Worm (Caenorhabditis elegans) whole organism, L1 larva: ENCODE results near the gene dpy-23.

ENCODE experiments used
- C16A3.4 ChIP-seq: fragments of 150-350 bp; optimal IDR thresholded peaks from 2 replicates; lab custom pipeline; 2014; ENCODE audit warnings: missing biosample characterization, missing genetic modification characterization
- aly-2 ChIP-seq: fragments of 150-350 bp; optimal IDR thresholded peaks from 2 replicates; lab custom pipeline; 2014; ENCODE audit warnings: missing biosample characterization, missing genetic modification characterization
- blmp-1 ChIP-seq: fragments of 150-350 bp; optimal IDR thresholded peaks from 2 replicates; lab custom pipeline; 2014; ENCODE audit warnings: missing biosample characterization, missing genetic modification characterization
- dsc-1 ChIP-seq: sonication (generic microtip); optimal IDR thresholded peaks from 2 replicates; lab custom pipeline; 2016; ENCODE audit warnings: mild to moderate bottlenecking, missing genetic modification characterization, missing compliant biosample characterization
- efl-1 ChIP-seq, 4 experiments: fragments of 150-350 bp; optimal IDR thresholded peaks in 3 of 4; peaks in 1 of 4; 1 replicate in 1 of 4; 2 replicates in 3 of 4; lab custom pipeline; 2014; ENCODE audit warnings: missing biosample characterization in 2 of 4, missing genetic modification characterization in 2 of 4, missing genetic modification reagents in 2 of 4
- egl-27 ChIP-seq, 2 experiments: fragments of 150-350 bp in 1 of 2; sonication (generic microtip); optimal IDR thresholded peaks; 3 replicates each; lab custom pipeline; 2017 to 2018; ENCODE audit warnings: missing biosample characterization in 2 of 2, missing genetic modification characterization in 2 of 2, missing genetic modification reagents in 2 of 2
- ets-5 ChIP-seq: fragments of 200-800 bp; sonication (Bioruptor generic); IDR thresholded peaks from 2 replicates; pipeline ENCODE4 v1.3.6; 2022; ENCODE audit warnings: missing genetic modification characterization, missing compliant biosample characterization
- fkh-10 ChIP-seq: sonication (generic microtip); optimal IDR thresholded peaks from 2 replicates; lab custom pipeline; 2017; ENCODE audit warnings: missing biosample characterization, missing genetic modification reagents, missing genetic modification characterization
- hpl-2 ChIP-seq: fragments of 150-350 bp; optimal IDR thresholded peaks from 2 replicates; lab custom pipeline; 2014; ENCODE audit warnings: missing biosample characterization, missing genetic modification reagents, missing genetic modification characterization
- lin-13 ChIP-seq: fragments of 150-350 bp; optimal IDR thresholded peaks from 2 replicates; lab custom pipeline; 2014; ENCODE audit warnings: missing biosample characterization, missing genetic modification reagents, missing genetic modification characterization
- lin-14 ChIP-seq: fragments of 200-800 bp; sonication (Bioruptor generic); optimal IDR thresholded peaks from 2 replicates; lab custom pipeline; 2018; ENCODE audit warnings: mild to moderate bottlenecking, missing genetic modification characterization, moderate library complexity, missing compliant biosample characterization
- lin-35 ChIP-seq, 2 experiments: fragments of 150-350 bp; optimal IDR thresholded peaks; 2 replicates each; lab custom pipeline; 2014; ENCODE audit warnings: missing biosample characterization in 2 of 2, missing genetic modification characterization in 2 of 2, missing genetic modification reagents in 2 of 2
- mdl-1 ChIP-seq, 2 experiments: fragments of 150-350 bp; optimal IDR thresholded peaks; 2 replicates each; lab custom pipeline; 2014 to 2017; ENCODE audit warnings: missing biosample characterization in 2 of 2, missing genetic modification characterization in 2 of 2, inconsistent platforms in 1 of 2
- nhr-19 ChIP-seq: fragments of 200-800 bp; sonication (Bioruptor generic); conservative IDR thresholded peaks from 2 replicates; pipeline ENCODE4 v1.3.6; 2022; ENCODE audit warnings: missing genetic modification characterization, missing compliant biosample characterization
- nhr-71 ChIP-seq: sonication (generic microtip); optimal IDR thresholded peaks from 2 replicates; lab custom pipeline; 2016; ENCODE audit warnings: mild to moderate bottlenecking, missing genetic modification characterization, moderate library complexity, missing compliant biosample characterization
- nhr-90 ChIP-seq: sonication (generic microtip); optimal IDR thresholded peaks from 2 replicates; lab custom pipeline; 2016; ENCODE audit warnings: mild to moderate bottlenecking, missing genetic modification characterization, missing compliant biosample characterization; ENCODE audit not compliant: poor library complexity
- snpc-4 ChIP-seq: fragments of 150-350 bp; optimal IDR thresholded peaks from 2 replicates; lab custom pipeline; 2014; ENCODE audit warnings: missing biosample characterization, missing genetic modification characterization
- unc-130 ChIP-seq: fragments of 150-350 bp; optimal IDR thresholded peaks from 2 replicates; lab custom pipeline; 2017; ENCODE audit warnings: missing biosample characterization, missing genetic modification characterization, inconsistent platforms
- vab-15 ChIP-seq: sonication (generic microtip); optimal IDR thresholded peaks from 2 replicates; lab custom pipeline; 2017; ENCODE audit warnings: missing genotype, mild to moderate bottlenecking, missing genetic modification characterization, missing compliant biosample characterization
- zip-4 ChIP-seq: fragments of 200-800 bp; sonication (Bioruptor generic); optimal IDR thresholded peaks from 2 replicates; lab custom pipeline; 2018; ENCODE audit warnings: mild to moderate bottlenecking, missing genetic modification characterization, moderate library complexity, missing compliant biosample characterization

dpy-23 gene

ce11 chrX:4435396-4435795 lies 46.2 kb downstream of the dpy-23 start:
- no peak for TF ChIP-seq unc-130
- no peak for TF ChIP-seq nhr-19 (GFP tag; lab: Robert Waterston, UW)
- no peak for TF ChIP-seq nhr-71
- no peak for TF ChIP-seq hpl-2
- TF ChIP-seq zip-4: no peak
- TF ChIP-seq snpc-4 (tag; lab: Kevin White, UChicago): no peak
- TF ChIP-seq mdl-1 (tag; optimal IDR thresholded peaks at IDR 0.05; lab: Kevin White, UChicago): no peak
- TF ChIP-seq lin-14: peak; percentile 10
- TF ChIP-seq ets-5 (GFP tag; lab: Robert Waterston, UW): no peak
- TF ChIP-seq, all 84 proteins: peak for 1

- no peak for TF ChIP-seq aly-2 (tag; lab: Kevin White, UChicago)
- no peak for TF ChIP-seq vab-15 (tag; lab: Kevin White, UChicago)
- peak; percentile 7 for TF ChIP-seq dsc-1 (tag; lab: Kevin White, UChicago)
- no peak for TF ChIP-seq egl-27 (tag; optimal IDR thresholded peaks at IDR 0.05; lab: Kevin White, UChicago)
- TF ChIP-seq lin-14: peak; percentile 4
Observed at ce11 chrX:4437555-4437954, 48.4 kb downstream of the dpy-23 start, which contains the start of gene cest-26. cest-26 (minus strand) TSS chrX:4437655.

- TF ChIP-seq C16A3.4 (tag; lab: Kevin White, UChicago) (no peak), zip-4 (no peak), nhr-90 (tag; lab: Kevin White, UChicago) (no peak), fkh-10 (GFP tag; lab: Kevin White, UChicago) (no peak), lin-35 (GFP tag; optimal IDR thresholded peaks at IDR 0.05; lab: Kevin White, UChicago) (no peak), efl-1 (optimal IDR thresholded peaks at IDR 0.05; lab: Kevin White, UChicago) (no peak), efl-1 (GFP tag; optimal IDR thresholded peaks at IDR 0.05 in 1 of 2; lab: Kevin White, UChicago) (no peak), ets-5 (GFP tag; lab: Robert Waterston, UW) (no peak), blmp-1 (tag; lab: Kevin White, UChicago) (no peak), lin-13 (GFP tag; lab: Kevin White, UChicago) (no peak)
Observed at ce11 chrX:4438823-4439222, 49.7 kb downstream of the dpy-23 start.

DNA sequence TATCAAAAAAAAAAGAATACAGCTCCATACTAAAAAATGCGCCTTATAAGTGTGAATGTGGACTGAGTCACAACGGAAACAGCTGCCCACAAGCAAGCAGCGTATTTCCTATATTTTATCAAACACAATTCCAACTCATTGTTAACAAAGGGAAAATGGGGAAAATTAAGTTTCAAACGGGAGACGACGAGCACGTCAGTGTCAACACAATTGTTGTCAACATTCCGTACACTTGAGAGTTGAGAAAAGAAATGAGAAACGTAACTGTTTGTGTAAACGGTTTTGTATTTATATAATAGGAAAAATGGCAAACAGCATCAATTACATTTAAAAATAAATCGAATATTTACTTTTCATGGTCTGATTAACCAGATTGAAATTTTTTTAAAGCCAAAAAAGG lies 50.5 kb downstream of the dpy-23 start:
- TF ChIP-seq lin-14: peak; percentile 11
- TF ChIP-seq snpc-4 (tag; lab: Kevin White, UChicago): no peak

DNA sequence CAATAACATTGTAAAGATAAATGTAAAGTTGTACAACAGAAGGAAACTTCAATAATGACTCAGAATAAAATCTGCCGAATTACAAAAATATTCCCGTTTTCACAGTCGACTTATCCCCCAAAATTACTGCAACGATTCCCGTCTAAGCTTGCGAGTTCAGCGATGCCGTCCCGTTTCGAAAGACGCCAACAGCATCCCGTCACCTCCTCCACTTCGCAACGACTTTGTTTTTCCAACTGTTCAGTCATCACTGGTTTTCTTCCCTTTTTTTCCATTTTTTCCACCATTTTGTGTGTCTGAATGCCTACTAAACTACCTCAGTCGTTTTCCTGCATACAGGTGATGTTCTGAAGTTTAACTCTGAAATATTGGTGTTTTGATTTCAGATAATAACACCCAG lies 51.5 kb downstream of the dpy-23 start, which contains the start of gene F15A8.1:
Gene F15A8.1 (plus strand): TSS at position 301 of the 400 bp plus-strand sequence.
- TF ChIP-seq lin-13 (GFP tag; lab: Kevin White, UChicago): no peak
